Fruit fly (Drosophila melanogaster): ENCODE measurements around the gene spen.

DNA sequence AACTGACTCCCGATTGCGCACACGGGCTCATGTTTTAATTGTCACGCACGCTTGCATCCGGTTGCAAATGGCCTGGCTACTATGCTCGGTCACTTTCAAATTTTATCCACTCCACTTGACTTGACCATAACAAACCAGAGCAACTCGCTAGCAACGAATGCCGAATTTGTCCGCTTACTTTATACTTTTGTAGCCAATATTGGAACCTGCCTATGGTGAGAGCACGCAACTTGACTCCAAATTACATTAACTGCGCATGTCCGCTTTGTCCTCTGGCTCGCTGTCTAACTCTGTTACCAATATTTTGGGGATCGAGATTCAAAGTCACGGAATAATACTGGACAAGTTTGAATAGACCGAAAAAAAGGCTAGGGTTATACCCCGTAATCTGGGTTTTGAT is 5.7 kb upstream of the spen start, which contains the start of gene CG42399:
- TF ChIP-seq CG8765 (GFP tag; IDR thresholded peaks at IDR 0.05): no peak
- no peak for TF ChIP-seq CkIIα-i1 (GFP tag; IDR thresholded peaks at IDR 0.05)
- no peak for TF ChIP-seq pan (optimal IDR thresholded peaks at IDR 0.05)
- TF ChIP-seq pan (GFP tag; optimal IDR thresholded peaks at IDR 0.05 in 1 of 2, IDR thresholded peaks at IDR 0.05 in 1 of 2): no peak
- TF ChIP-seq CG32772 (GFP tag; IDR thresholded peaks at IDR 0.05): no peak
- no peak for TF ChIP-seq CG1233 (GFP tag; optimal IDR thresholded peaks at IDR 0.05)
- no peak for TF ChIP-seq bbx (GFP tag; IDR thresholded peaks at IDR 0.05; ENCODE audit: partially characterized antibody)
- TF ChIP-seq zen (tag; optimal IDR thresholded peaks at IDR 0.05): no peak
- no peak for TF ChIP-seq CG2116 (GFP tag; optimal IDR thresholded peaks at IDR 0.05)
- TF ChIP-seq insv (GFP tag; optimal IDR thresholded peaks at IDR 0.05): no peak
- TF ChIP-seq Mes4 (GFP tag; optimal IDR thresholded peaks at IDR 0.05): no peak
- no peak for TF ChIP-seq CG17359 (tag; optimal IDR thresholded peaks at IDR 0.05)
- no peak for TF ChIP-seq bowl (GFP tag; IDR thresholded peaks at IDR 0.05)
